Fruit fly (Drosophila melanogaster): ENCODE measurements around the gene Srp9.

Srp9 gene

DNA sequence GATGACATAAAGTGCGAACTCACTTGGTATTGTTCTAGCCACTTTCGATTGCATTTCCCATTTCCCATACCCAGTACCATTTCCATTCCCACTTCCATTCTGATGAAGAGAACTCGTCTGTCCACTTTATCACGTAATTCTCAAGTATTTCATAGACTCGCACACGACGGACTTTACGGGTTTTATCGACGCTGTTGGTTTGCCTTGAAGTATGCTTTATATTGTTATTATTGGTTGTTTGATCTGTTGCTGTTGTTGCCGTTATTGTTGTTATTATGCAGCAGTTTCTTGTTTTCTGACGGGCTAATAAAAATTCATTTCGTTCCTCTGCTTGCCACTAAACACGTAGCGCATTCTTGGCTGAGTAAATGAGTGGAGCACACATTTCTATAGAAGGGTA is 16.4 kb downstream of the Srp9 start:
- TF ChIP-seq dsf (GFP tag; optimal IDR thresholded peaks at IDR 0.05; ENCODE audit: borderline replicate concordance) (no peak), Dif (GFP tag; optimal IDR thresholded peaks at IDR 0.05; ENCODE audit: partially characterized antibody) (no peak), dl (GFP tag; optimal IDR thresholded peaks at IDR 0.05; ENCODE audit: insufficient read depth in 1 of 2, partially characterized antibody in 2 of 2) (no peak), dmrt93B (GFP tag; optimal IDR thresholded peaks at IDR 0.05) (no peak), rgr (GFP tag; optimal IDR thresholded peaks at IDR 0.05) (no peak), sage (GFP tag; optimal IDR thresholded peaks at IDR 0.05) (no peak), Myc (optimal IDR thresholded peaks at IDR 0.05) (no peak), CrebA (GFP tag; optimal IDR thresholded peaks at IDR 0.05; ENCODE audit: borderline replicate concordance) (no peak), fru (GFP tag; optimal IDR thresholded peaks at IDR 0.05) (no peak)

DNA sequence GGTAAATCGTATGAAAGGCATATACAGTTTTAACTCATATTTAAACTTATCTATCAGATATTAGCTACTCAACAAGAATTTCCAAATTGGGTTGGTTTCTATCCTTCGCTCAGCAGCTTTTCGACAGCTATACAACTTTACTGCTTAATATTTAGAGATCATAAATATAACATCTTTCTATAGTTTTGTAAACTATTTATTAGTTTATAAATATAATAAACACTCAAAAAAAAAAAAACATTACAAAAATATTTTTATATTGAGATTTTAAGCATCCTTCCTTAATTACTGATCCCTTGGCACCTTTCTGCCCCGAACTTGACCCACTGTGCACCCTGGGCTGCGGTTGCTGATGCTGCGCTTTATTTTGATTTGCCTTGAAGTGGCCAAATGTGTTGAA is 16.8 kb downstream of the Srp9 start:
- TF ChIP-seq Myc (optimal IDR thresholded peaks at IDR 0.05): no peak
- TF ChIP-seq foxo (GFP tag; optimal IDR thresholded peaks at IDR 0.05): no peak
- TF ChIP-seq tai (GFP tag; optimal IDR thresholded peaks at IDR 0.05): no peak
- TF ChIP-seq ey (GFP tag; optimal IDR thresholded peaks at IDR 0.05): no peak
- TF ChIP-seq Vsx2 (GFP tag; optimal IDR thresholded peaks at IDR 0.05; ENCODE audit: partially characterized antibody): no peak
- TF ChIP-seq Abd-B (GFP tag; optimal IDR thresholded peaks at IDR 0.05): no peak
- no peak for TF ChIP-seq sv (GFP tag; optimal IDR thresholded peaks at IDR 0.05)
- TF ChIP-seq psq (GFP tag; optimal IDR thresholded peaks at IDR 0.05): no peak
- no peak for TF ChIP-seq CG32264 (GFP tag; optimal IDR thresholded peaks at IDR 0.05)
- no peak for TF ChIP-seq woc (GFP tag; optimal IDR thresholded peaks at IDR 0.05)
- TF ChIP-seq pan (optimal IDR thresholded peaks at IDR 0.05): no peak
- no peak for TF ChIP-seq h (GFP tag; optimal IDR thresholded peaks at IDR 0.05)
- TF ChIP-seq Rel (GFP tag; optimal IDR thresholded peaks at IDR 0.05): no peak
- no peak for TF ChIP-seq Rel (tag; optimal IDR thresholded peaks at IDR 0.05)

DNA sequence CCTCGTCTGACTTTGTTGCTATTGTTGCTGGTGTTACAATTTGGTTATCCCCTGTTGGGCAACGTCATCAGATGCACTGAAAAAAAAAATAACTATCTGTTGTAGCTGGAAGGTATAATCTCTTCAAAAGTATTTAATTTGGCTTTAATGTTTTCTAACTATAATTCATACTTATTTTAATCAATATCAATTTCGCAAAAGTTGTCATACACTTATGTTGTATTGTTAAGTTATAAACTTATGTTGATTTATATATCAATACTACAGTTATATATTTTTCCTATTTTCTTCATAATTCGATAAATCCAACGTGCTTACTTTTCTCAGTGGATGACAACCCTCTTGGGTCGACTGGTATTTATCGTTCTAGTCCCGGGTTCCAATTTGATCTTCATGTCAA is 17.6 kb downstream of the Srp9 start:
- TF ChIP-seq Dif (GFP tag; optimal IDR thresholded peaks at IDR 0.05; ENCODE audit: partially characterized antibody): no peak
- TF ChIP-seq foxo (GFP tag; optimal IDR thresholded peaks at IDR 0.05): no peak
- no peak for TF ChIP-seq pan (optimal IDR thresholded peaks at IDR 0.05)
- TF ChIP-seq h (GFP tag; optimal IDR thresholded peaks at IDR 0.05): no peak
- no peak for TF ChIP-seq CrebA (GFP tag; optimal IDR thresholded peaks at IDR 0.05; ENCODE audit: borderline replicate concordance)
- no peak for TF ChIP-seq rgr (GFP tag; optimal IDR thresholded peaks at IDR 0.05)
- TF ChIP-seq CG32264 (GFP tag; optimal IDR thresholded peaks at IDR 0.05): no peak
- no peak for TF ChIP-seq Myc (optimal IDR thresholded peaks at IDR 0.05)
- no peak for TF ChIP-seq brk (GFP tag; optimal IDR thresholded peaks at IDR 0.05)
- TF ChIP-seq sage (GFP tag; optimal IDR thresholded peaks at IDR 0.05): no peak
- no peak for TF ChIP-seq jim (GFP tag; optimal IDR thresholded peaks at IDR 0.05)
- no peak for TF ChIP-seq dmrt93B (GFP tag; optimal IDR thresholded peaks at IDR 0.05)
- no peak for TF ChIP-seq usp (GFP tag; optimal IDR thresholded peaks at IDR 0.05)
- no peak for TF ChIP-seq Rel (GFP tag; optimal IDR thresholded peaks at IDR 0.05)
- TF ChIP-seq Rel (tag; optimal IDR thresholded peaks at IDR 0.05): no peak
- TF ChIP-seq Mio (GFP tag; optimal IDR thresholded peaks at IDR 0.05): no peak
- TF ChIP-seq tai (GFP tag; optimal IDR thresholded peaks at IDR 0.05): no peak
- no peak for TF ChIP-seq lola (GFP tag; optimal IDR thresholded peaks at IDR 0.05)
- no peak for TF ChIP-seq woc (GFP tag; optimal IDR thresholded peaks at IDR 0.05)
- TF ChIP-seq Abd-B (GFP tag; optimal IDR thresholded peaks at IDR 0.05): no peak

DNA sequence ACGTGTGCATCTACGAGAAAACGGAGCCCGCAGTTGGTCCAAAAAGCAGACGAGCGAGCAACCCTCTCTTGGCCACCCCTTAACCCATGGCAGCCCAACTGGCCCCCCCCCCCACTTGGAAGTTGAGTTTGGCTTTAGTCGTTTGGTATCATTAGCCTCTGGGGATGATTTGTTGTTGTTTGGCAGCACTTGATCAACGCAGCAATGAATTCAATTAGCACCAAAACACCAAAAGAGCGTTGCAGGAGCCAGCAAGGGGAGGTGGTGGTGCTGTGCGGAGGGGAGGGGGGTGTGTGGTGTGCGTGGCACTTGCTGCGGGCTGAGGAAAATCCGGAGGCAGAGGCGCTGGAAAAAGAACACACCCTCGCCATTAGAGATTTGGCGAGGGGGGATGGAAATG is 18.8 kb downstream of the Srp9 start:
- TF ChIP-seq Myc (optimal IDR thresholded peaks at IDR 0.05) (no peak), br (GFP tag; optimal IDR thresholded peaks at IDR 0.05) (no peak)

DNA sequence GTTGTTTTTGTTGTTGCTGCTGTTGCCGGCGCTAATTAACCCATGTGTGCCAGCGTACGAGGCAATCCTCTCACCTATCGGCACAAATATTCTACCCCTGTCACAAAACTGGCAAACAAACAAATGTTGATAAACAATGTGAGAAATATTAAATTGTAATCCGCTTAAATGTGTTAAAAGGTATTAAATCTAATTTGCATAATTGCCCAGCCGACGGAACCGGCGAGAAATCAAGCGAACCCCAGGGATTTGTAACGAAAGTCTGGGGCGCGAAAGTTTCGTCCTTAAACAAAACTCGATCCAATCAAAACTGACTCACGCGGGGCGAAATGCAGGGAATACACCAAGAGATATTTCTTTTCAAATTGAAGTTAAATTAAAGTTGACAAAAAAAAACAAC is 20.5 kb downstream of the Srp9 start:
- TF ChIP-seq Dfd (GFP tag; optimal IDR thresholded peaks at IDR 0.05): no peak
- no peak for TF ChIP-seq br (GFP tag; optimal IDR thresholded peaks at IDR 0.05)
- no peak for TF ChIP-seq Abd-B (GFP tag; optimal IDR thresholded peaks at IDR 0.05)
- TF ChIP-seq Hr78 (GFP tag; optimal IDR thresholded peaks at IDR 0.05): no peak
- TF ChIP-seq Vsx2 (GFP tag; optimal IDR thresholded peaks at IDR 0.05; ENCODE audit: partially characterized antibody): no peak

DNA sequence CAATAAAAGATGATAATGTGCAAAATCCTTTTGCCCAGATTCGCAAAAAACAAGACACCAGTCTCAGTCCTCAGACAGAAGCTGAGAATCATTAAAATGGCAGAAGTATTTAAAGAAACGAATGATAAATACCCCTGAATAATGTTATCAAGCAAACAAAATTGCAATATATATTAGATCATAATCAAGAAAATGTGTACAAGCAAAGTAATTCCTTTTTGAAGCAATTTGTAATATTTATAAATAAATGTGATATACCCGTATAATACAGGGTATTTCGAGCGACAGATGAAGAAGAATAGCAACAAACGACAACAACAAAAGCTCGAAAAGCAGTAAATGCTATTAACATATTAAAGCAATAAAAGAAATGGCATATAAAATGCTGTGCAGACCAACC is 21.9 kb downstream of the Srp9 start:
- no peak for TF ChIP-seq jim (GFP tag; optimal IDR thresholded peaks at IDR 0.05)
- no peak for TF ChIP-seq sage (GFP tag; optimal IDR thresholded peaks at IDR 0.05)
- no peak for TF ChIP-seq Abd-B (GFP tag; optimal IDR thresholded peaks at IDR 0.05)
- TF ChIP-seq OdsH (GFP tag; optimal IDR thresholded peaks at IDR 0.05): no peak
- no peak for TF ChIP-seq Hnf4 (GFP tag; optimal IDR thresholded peaks at IDR 0.05)
- TF ChIP-seq ey (GFP tag; optimal IDR thresholded peaks at IDR 0.05): no peak
- TF ChIP-seq brk (GFP tag; optimal IDR thresholded peaks at IDR 0.05): no peak
- TF ChIP-seq CrebA (GFP tag; optimal IDR thresholded peaks at IDR 0.05; ENCODE audit: borderline replicate concordance): no peak
- no peak for TF ChIP-seq CG32264 (GFP tag; optimal IDR thresholded peaks at IDR 0.05)
- TF ChIP-seq sv (GFP tag; optimal IDR thresholded peaks at IDR 0.05): no peak
- TF ChIP-seq h (GFP tag; optimal IDR thresholded peaks at IDR 0.05): no peak
- no peak for TF ChIP-seq Dif (GFP tag; optimal IDR thresholded peaks at IDR 0.05; ENCODE audit: partially characterized antibody)
- no peak for TF ChIP-seq br (GFP tag; optimal IDR thresholded peaks at IDR 0.05)
- TF ChIP-seq psq (GFP tag; optimal IDR thresholded peaks at IDR 0.05): no peak
- no peak for TF ChIP-seq dmrt93B (GFP tag; optimal IDR thresholded peaks at IDR 0.05)
